Worm (Caenorhabditis elegans) whole organism, mixed stage, embryonic: ENCODE data around the gene Y116A8A.4.

Experiments used
- M03D4.4 ChIP-seq: sonication (generic microtip); optimal IDR thresholded peaks from 2 replicates; lab custom pipeline; 2017; ENCODE audit warnings: mild to moderate bottlenecking, missing genetic modification characterization, missing compliant biosample characterization
- bed-3 ChIP-seq: fragments of 200-800 bp; sonication (Bioruptor generic); optimal IDR thresholded peaks from 3 replicates; lab custom pipeline; 2018; ENCODE audit warnings: mild to moderate bottlenecking, missing genetic modification characterization, moderate library complexity, missing compliant biosample characterization
- ceh-39 ChIP-seq: fragments of 150-350 bp; optimal IDR thresholded peaks from 2 replicates; lab custom pipeline; 2014; ENCODE audit warnings: missing biosample characterization, missing genetic modification characterization
- ceh-43 ChIP-seq: fragments of 200-800 bp; sonication (Bioruptor generic); optimal IDR thresholded peaks from 2 replicates; lab custom pipeline; 2018; ENCODE audit warnings: mild to moderate bottlenecking, missing genetic modification characterization, moderate library complexity, missing compliant biosample characterization
- ceh-83 ChIP-seq: fragments of 200-800 bp; sonication (Bioruptor generic); optimal IDR thresholded peaks from 2 replicates; lab custom pipeline; 2018; ENCODE audit warnings: mild to moderate bottlenecking, missing genetic modification characterization, missing compliant biosample characterization
- elt-3 ChIP-seq: fragments of 150-350 bp; optimal IDR thresholded peaks from 2 replicates; lab custom pipeline; 2014; ENCODE audit warnings: missing biosample characterization, missing genetic modification characterization
- ham-2 ChIP-seq: fragments of 200-800 bp; sonication (Bioruptor generic); optimal IDR thresholded peaks from 2 replicates; lab custom pipeline; 2018; ENCODE audit warnings: mild to moderate bottlenecking, missing genetic modification characterization, missing compliant biosample characterization
- lin-13 ChIP-seq: fragments of 150-350 bp; optimal IDR thresholded peaks from 2 replicates; lab custom pipeline; 2014; ENCODE audit warnings: missing biosample characterization, missing genetic modification characterization
- lin-32 ChIP-seq: fragments of 200-800 bp; sonication (Bioruptor generic); optimal IDR thresholded peaks from 2 replicates; lab custom pipeline; 2018; ENCODE audit warnings: mild to moderate bottlenecking, missing genetic modification characterization, missing compliant biosample characterization
- lsy-2 ChIP-seq: fragments of 150-350 bp; optimal IDR thresholded peaks from 2 replicates; lab custom pipeline; 2014; ENCODE audit warnings: missing biosample characterization, missing genetic modification characterization
- mls-2 ChIP-seq: sonication (generic microtip); optimal IDR thresholded peaks from 2 replicates; lab custom pipeline; 2016; ENCODE audit warnings: mild to moderate bottlenecking, missing genetic modification characterization, moderate library complexity, missing compliant biosample characterization
- nhr-2 ChIP-seq: fragments of 150-350 bp; optimal IDR thresholded peaks from 2 replicates; lab custom pipeline; 2014; ENCODE audit warnings: missing biosample characterization, missing genetic modification characterization
- nhr-28 ChIP-seq: fragments of 150-350 bp; optimal IDR thresholded peaks from 2 replicates; lab custom pipeline; 2014; ENCODE audit warnings: missing biosample characterization, missing genetic modification characterization
- sem-2 ChIP-seq: fragments of 200-800 bp; sonication (Bioruptor generic); optimal IDR thresholded peaks from 2 replicates; lab custom pipeline; 2018; ENCODE audit warnings: mild to moderate bottlenecking, missing genetic modification characterization, missing compliant biosample characterization
- snpc-4 ChIP-seq: fragments of 150-350 bp; optimal IDR thresholded peaks from 2 replicates; lab custom pipeline; 2014; ENCODE audit warnings: missing biosample characterization, missing genetic modification characterization
- sptf-1 ChIP-seq: sonication (generic microtip); optimal IDR thresholded peaks from 2 replicates; lab custom pipeline; 2017; ENCODE audit warnings: mild to moderate bottlenecking, missing genetic modification characterization, moderate library complexity, missing compliant biosample characterization
- unc-120 ChIP-seq: sonication (generic microtip); optimal IDR thresholded peaks from 2 replicates; lab custom pipeline; 2017; ENCODE audit warnings: missing genetic modification characterization, missing compliant biosample characterization; ENCODE audit not compliant: poor library complexity, severe bottlenecking
- zip-8 ChIP-seq: fragments of 150-350 bp; optimal IDR thresholded peaks from 2 replicates; lab custom pipeline; 2014; ENCODE audit warnings: missing biosample characterization, missing genetic modification characterization
- ztf-11 ChIP-seq: fragments of 150-350 bp; optimal IDR thresholded peaks from 2 replicates; lab custom pipeline; 2014; ENCODE audit warnings: missing biosample characterization, missing genetic modification characterization

Y116A8A.4 gene

DNA sequence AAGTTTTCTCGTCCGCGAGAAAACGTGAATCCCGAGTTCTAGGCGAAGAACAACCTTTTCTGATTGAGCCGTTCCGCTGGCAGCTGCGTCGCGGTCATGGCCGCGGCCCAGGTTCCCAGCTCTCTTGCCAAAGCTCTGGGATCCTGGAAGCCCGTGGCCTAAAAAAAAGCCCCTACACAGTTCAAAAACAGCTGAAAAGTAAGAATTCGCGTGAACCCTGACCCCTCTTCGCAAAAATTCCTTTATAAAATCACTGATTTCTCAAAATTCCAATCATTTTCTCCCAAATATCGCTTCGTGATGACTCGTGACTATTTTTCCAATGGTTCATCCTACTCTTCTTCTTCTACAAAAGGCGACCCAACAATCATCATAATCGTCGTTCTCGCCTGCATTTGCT lies 44.6 kb downstream of the Y116A8A.4 start, which contains the start of gene T06A10.107:
Gene T06A10.107, plus strand, starts transcription at position 301 of the 400 bp plus-strand sequence.
- TF ChIP-seq lin-13 (tag; lab: Kevin White, UChicago) (no peak), ztf-11 (tag; lab: Kevin White, UChicago) (no peak)

- TF ChIP-seq ceh-43 (GFP tag; lab: Kevin White, UChicago) (no peak), sptf-1 (tag; lab: Kevin White, UChicago) (no peak), nhr-2 (no peak), zip-8 (no peak), ham-2 (GFP tag; lab: Kevin White, UChicago) (no peak), elt-3 (tag; lab: Kevin White, UChicago) (no peak), lin-32 (no peak), unc-120 (tag; lab: Kevin White, UChicago) (no peak), lsy-2 (tag; lab: Kevin White, UChicago) (no peak), bed-3 (GFP tag; lab: Kevin White, UChicago) (no peak), ceh-39 (no peak), M03D4.4 (tag; lab: Kevin White, UChicago) (no peak), mls-2 (no peak), ztf-11 (tag; lab: Kevin White, UChicago) (no peak), ceh-83 (GFP tag; lab: Kevin White, UChicago) (no peak), snpc-4 (tag; lab: Kevin White, UChicago) (no peak), nhr-28 (no peak), sem-2 (GFP tag; lab: Kevin White, UChicago) (no peak)
These were observed 46.3 kb downstream of the Y116A8A.4 start, which contains the start of gene T06A10.106 for ce11 chrIV:16868900-16869299. Gene T06A10.106 (minus strand): TSS chrIV:16869000.
